Fruit fly (Drosophila melanogaster): ENCODE measurements around the gene Sec3.

The Sec3 gene

dm6 chr3L:17425132-17425713 is at the start of gene Sec3, which contains the start of gene COX7B:
Sec3 (minus strand) TSS chr3L:17425217.
COX7B (plus strand) TSS chr3L:17425477.
- TF ChIP-seq CG8119 (GFP tag; IDR thresholded peaks at IDR 0.05), result no peak
- peak; percentile 47 for TF ChIP-seq CG32006 (GFP tag; optimal IDR thresholded peaks at IDR 0.05)
- TF ChIP-seq CG11762 (GFP tag; optimal IDR thresholded peaks at IDR 0.05; ENCODE audit: insufficient read depth), result no peak
- TF ChIP-seq CG6854 (GFP tag; optimal IDR thresholded peaks at IDR 0.05), result no peak
- TF ChIP-seq Sox102F (GFP tag; optimal IDR thresholded peaks at IDR 0.05), result peak; percentile 45
- peak; percentile 18 for TF ChIP-seq CG34406 (GFP tag; optimal IDR thresholded peaks at IDR 0.05)
- TF ChIP-seq Eip75B (GFP tag; optimal IDR thresholded peaks at IDR 0.05), result peak; percentile 52
- peak; percentile 64 for TF ChIP-seq Hr39 (GFP tag; optimal IDR thresholded peaks at IDR 0.05)
- TF ChIP-seq CG4318 (GFP tag; optimal IDR thresholded peaks at IDR 0.05), result no peak
- no peak for TF ChIP-seq fd59A (GFP tag; optimal IDR thresholded peaks at IDR 0.05)
- peak; percentile 67 for TF ChIP-seq Hr4 (GFP tag; optimal IDR thresholded peaks at IDR 0.05)
- TF ChIP-seq Smox (GFP tag; optimal IDR thresholded peaks at IDR 0.05), result peak; percentile 71
- TF ChIP-seq CG1621 (tag; optimal IDR thresholded peaks at IDR 0.05), result no peak
- no peak for TF ChIP-seq CG6276 (GFP tag; optimal IDR thresholded peaks at IDR 0.05)
- no peak for TF ChIP-seq CG9139 (GFP tag; optimal IDR thresholded peaks at IDR 0.05)
- peak; percentile 46 for TF ChIP-seq Ets96B (tag; optimal IDR thresholded peaks at IDR 0.05)
- TF ChIP-seq esn (GFP tag; optimal IDR thresholded peaks at IDR 0.05), result peak; percentile 75
- no peak for TF ChIP-seq salr (GFP tag; optimal IDR thresholded peaks at IDR 0.05)
- no peak; the same call in 2 of the 3 replicates for TF ChIP-seq eg (GFP tag; IDR thresholded peaks at IDR 0.05)
- no peak for TF ChIP-seq Lpt (GFP tag; optimal IDR thresholded peaks at IDR 0.05)
- peak; percentile 63 for TF ChIP-seq pdm3 (GFP tag; optimal IDR thresholded peaks at IDR 0.05)
- TF ChIP-seq CG31627 (GFP tag; optimal IDR thresholded peaks at IDR 0.05), result peak; percentile 68
- TF ChIP-seq CG6792 (GFP tag; optimal IDR thresholded peaks at IDR 0.05), result peak; percentile 6
- TF ChIP-seq Hr38 (GFP tag; optimal IDR thresholded peaks at IDR 0.05), result no peak
- TF ChIP-seq OdsH (GFP tag; optimal IDR thresholded peaks at IDR 0.05), result peak; percentile 70
- TF ChIP-seq Ets21C (GFP tag; optimal IDR thresholded peaks at IDR 0.05), result peak; percentile 63
- TF ChIP-seq acj6 (GFP tag; optimal IDR thresholded peaks at IDR 0.05), result peak; percentile 55
- TF ChIP-seq vri (GFP tag; optimal IDR thresholded peaks at IDR 0.05), result peak; percentile 91
- peak; percentile 47 for TF ChIP-seq achi (GFP tag; optimal IDR thresholded peaks at IDR 0.05)
- TF ChIP-seq CG8632 (GFP tag; optimal IDR thresholded peaks at IDR 0.05), result no peak
- 0 out of 3 replicates have a peak, but pooled peaks have one; percentile 29 for TF ChIP-seq CG6163 (GFP tag; IDR thresholded peaks at IDR 0.05)
- TF ChIP-seq Sox14 (GFP tag; optimal IDR thresholded peaks at IDR 0.05), result peak; percentile 62
- no peak for TF ChIP-seq CG15336 (GFP tag; IDR thresholded peaks at IDR 0.05)
- TF ChIP-seq Eip93F (GFP tag; optimal IDR thresholded peaks at IDR 0.05), result peak; percentile 53
- peak in 1 of 2 experiments; percentile 30 for TF ChIP-seq ss (GFP tag; optimal IDR thresholded peaks at IDR 0.05)
- TF ChIP-seq dac (GFP tag; optimal IDR thresholded peaks at IDR 0.05), result peak; percentile 14
- TF ChIP-seq CG3919 (GFP tag; optimal IDR thresholded peaks at IDR 0.05), result peak; percentile 61
- peak; percentile 14 for TF ChIP-seq CG10669 (GFP tag; optimal IDR thresholded peaks at IDR 0.05)
- TF ChIP-seq fd85E (GFP tag; optimal IDR thresholded peaks at IDR 0.05), result no peak
- no peak for TF ChIP-seq CG6808 (GFP tag; optimal IDR thresholded peaks at IDR 0.05)
- peak; percentile 60 for TF ChIP-seq topi (GFP tag; optimal IDR thresholded peaks at IDR 0.05)
- no peak for TF ChIP-seq net (GFP tag; optimal IDR thresholded peaks at IDR 0.05)
- TF ChIP-seq CG7368 (GFP tag; optimal IDR thresholded peaks at IDR 0.05), result peak; percentile 9
- TF ChIP-seq lz (GFP tag; optimal IDR thresholded peaks at IDR 0.05), result peak; percentile 71
- no peak for TF ChIP-seq Gug (GFP tag; IDR thresholded peaks at IDR 0.05)
- TF ChIP-seq Eip78C (GFP tag), result peak; percentile 86
- TF ChIP-seq CG10631 (GFP tag; optimal IDR thresholded peaks at IDR 0.05), result peak; percentile 61
- no peak for TF ChIP-seq Blimp-1 (GFP tag; optimal IDR thresholded peaks at IDR 0.05)
- peak; percentile 65 for TF ChIP-seq dsx (GFP tag; optimal IDR thresholded peaks at IDR 0.05; ENCODE audit: poor library complexity, severe bottlenecking)
- no peak for TF ChIP-seq CG16779 (tag; optimal IDR thresholded peaks at IDR 0.05)
- no peak for TF ChIP-seq Sox15 (GFP tag; optimal IDR thresholded peaks at IDR 0.05)
